Fruit fly (Drosophila melanogaster) whole organism, embryonic: ENCODE data around the gene CG14650.

Source experiments
- Atf-2 ChIP-seq: fragments of 200-800 bp; sonication (Bioruptor generic); optimal IDR thresholded peaks from 2 replicates; lab custom pipeline; 2016; ENCODE audit warnings: missing biosample characterization, missing genetic modification characterization
- Atf3 ChIP-seq: fragments of 200-800 bp; sonication (Bioruptor generic); optimal IDR thresholded peaks from 3 replicates; lab custom pipeline; 2016; ENCODE audit warnings: missing biosample characterization, missing genetic modification characterization
- BEAF-32 ChIP-seq: fragments of 200-800 bp; sonication (Bioruptor generic); optimal IDR thresholded peaks from 3 replicates; lab custom pipeline; 2017; ENCODE audit warnings: missing biosample characterization, missing genetic modification characterization, mild to moderate bottlenecking, moderate library complexity, missing genetic modification reagents
- CG10209 ChIP-seq: fragments of 200-800 bp; sonication (Bioruptor generic); optimal IDR thresholded peaks from 3 replicates; lab custom pipeline; 2017; ENCODE audit warnings: missing biosample characterization, mild to moderate bottlenecking, missing genetic modification characterization, missing genetic modification reagents
- CG11093 ChIP-seq: fragments of 200-800 bp; sonication (Bioruptor generic); IDR thresholded peaks from 3 replicates; pipeline ENCODE4 v1.3.6; 2022; ENCODE audit warnings: missing biosample characterization, missing genetic modification characterization
- CG12104 ChIP-seq: fragments of 200-800 bp; sonication (Bioruptor generic); optimal IDR thresholded peaks from 3 replicates; lab custom pipeline; 2016; ENCODE audit warnings: missing biosample characterization, missing genetic modification characterization
- CG12659 ChIP-seq: fragments of 200-800 bp; sonication (Bioruptor generic); optimal IDR thresholded peaks from 3 replicates; lab custom pipeline; 2017; ENCODE audit warnings: mild to moderate bottlenecking, missing biosample characterization, missing genetic modification reagents, missing genetic modification characterization
- CG13287 ChIP-seq: fragments of 200-800 bp; sonication (Bioruptor generic); IDR thresholded peaks from 2 replicates; pipeline ENCODE4 v1.3.6; 2022; ENCODE audit warnings: missing biosample characterization, missing genetic modification characterization; ENCODE audit not compliant: partially characterized antibody
- CG14710 ChIP-seq: fragments of 200-800 bp; sonication (Bioruptor generic); optimal IDR thresholded peaks from 3 replicates; lab custom pipeline; 2019; ENCODE audit warnings: missing biosample characterization, mild to moderate bottlenecking, missing genetic modification characterization, moderate library complexity
- CG14860 ChIP-seq: fragments of 200-800 bp; sonication (Bioruptor generic); IDR thresholded peaks from 3 replicates; pipeline ENCODE4 v1.3.6; 2022; ENCODE audit warnings: missing biosample characterization, missing genetic modification characterization; ENCODE audit not compliant: partially characterized antibody
- CG15073 ChIP-seq: fragments of 200-800 bp; sonication (Bioruptor generic); optimal IDR thresholded peaks from 2 replicates; lab custom pipeline; 2016; ENCODE audit warnings: missing biosample characterization, missing genetic modification characterization
- CG17328 ChIP-seq: fragments of 200-800 bp; sonication (Bioruptor generic); IDR thresholded peaks from 2 replicates; pipeline ENCODE4 v1.3.6; 2022; ENCODE audit warnings: missing biosample characterization, missing genetic modification characterization
- CG2116 ChIP-seq: fragments of 200-800 bp; sonication (Bioruptor generic); optimal IDR thresholded peaks from 3 replicates; lab custom pipeline; 2018; ENCODE audit warnings: missing biosample characterization, mild to moderate bottlenecking, missing genetic modification characterization
- CG4328 ChIP-seq: fragments of 200-800 bp; sonication (Bioruptor generic); optimal IDR thresholded peaks from 3 replicates; lab custom pipeline; 2017; ENCODE audit warnings: missing biosample characterization, missing genetic modification reagents, missing genetic modification characterization
- CG6654 ChIP-seq: fragments of 200-800 bp; sonication (Bioruptor generic); optimal IDR thresholded peaks from 2 replicates; lab custom pipeline; 2017; ENCODE audit warnings: missing biosample characterization, mild to moderate bottlenecking, missing genetic modification characterization
- CG9727 ChIP-seq: fragments of 200-800 bp; sonication (Bioruptor generic); optimal IDR thresholded peaks from 3 replicates; lab custom pipeline; 2017; ENCODE audit warnings: missing biosample characterization, mild to moderate bottlenecking, missing genetic modification characterization
- CG9817 ChIP-seq: fragments of 200-800 bp; sonication (Bioruptor generic); optimal IDR thresholded peaks from 2 replicates; lab custom pipeline; 2018; ENCODE audit warnings: missing biosample characterization, mild to moderate bottlenecking, missing genetic modification characterization, moderate library complexity
- Chrac-16 ChIP-seq: fragments of 200-800 bp; sonication (Bioruptor generic); optimal IDR thresholded peaks from 3 replicates; lab custom pipeline; 2016; ENCODE audit warnings: missing biosample characterization, missing genetic modification characterization
- E2f2 ChIP-seq: fragments of 200-800 bp; sonication (Bioruptor generic); IDR thresholded peaks from 2 replicates; pipeline ENCODE4 v1.3.6; 2022; ENCODE audit warnings: missing biosample characterization, missing genetic modification characterization
- HHEX ChIP-seq: fragments of 200-800 bp; sonication (Bioruptor generic); optimal IDR thresholded peaks from 3 replicates; lab custom pipeline; 2017; ENCODE audit warnings: missing biosample characterization, mild to moderate bottlenecking, missing genetic modification characterization, missing genetic modification reagents
- Hmr ChIP-seq: fragments of 200-800 bp; sonication (Bioruptor generic); optimal IDR thresholded peaks from 3 replicates; lab custom pipeline; 2017; ENCODE audit warnings: mild to moderate bottlenecking, missing biosample characterization, missing genetic modification reagents, missing genetic modification characterization
- Hr3 ChIP-seq: fragments of 200-800 bp; sonication (Bioruptor generic); optimal IDR thresholded peaks from 3 replicates; lab custom pipeline; 2016; ENCODE audit warnings: missing biosample characterization, missing genetic modification characterization
- Nf-YA ChIP-seq: fragments of 200-800 bp; sonication (Bioruptor generic); IDR thresholded peaks from 2 replicates; pipeline ENCODE4 v1.3.6; 2022; ENCODE audit warnings: missing biosample characterization, missing genetic modification characterization
- NfI ChIP-seq: fragments of 200-800 bp; sonication (Bioruptor generic); optimal IDR thresholded peaks from 3 replicates; lab custom pipeline; 2018; ENCODE audit warnings: missing biosample characterization, mild to moderate bottlenecking, missing genetic modification characterization, moderate library complexity
- Pdp1 ChIP-seq, 2 experiments: fragments of 200-800 bp; sonication (Bioruptor generic); optimal IDR thresholded peaks; 3 replicates each; lab custom pipeline; 2016; ENCODE audit warnings: missing biosample characterization in 2 of 2, missing genetic modification characterization in 2 of 2, mild to moderate bottlenecking in 1 of 2, moderate library complexity in 1 of 2
- Spps ChIP-seq: fragments of 200-800 bp; sonication (Bioruptor generic); optimal IDR thresholded peaks from 2 replicates; lab custom pipeline; 2018; ENCODE audit warnings: missing biosample characterization, mild to moderate bottlenecking, missing genetic modification characterization
- Sry-β ChIP-seq: fragments of 200-800 bp; sonication (Bioruptor generic); optimal IDR thresholded peaks from 2 replicates; lab custom pipeline; 2018; ENCODE audit warnings: missing biosample characterization, mild to moderate bottlenecking, missing genetic modification characterization, moderate library complexity
- Tbp ChIP-seq: fragments of >200 bp; optimal IDR thresholded peaks from 2 replicates; lab custom pipeline; 2018; ENCODE audit warnings: missing biosample characterization, missing genetic modification characterization
- ab ChIP-seq: fragments of 200-800 bp; sonication (Bioruptor generic); optimal IDR thresholded peaks from 2 replicates; lab custom pipeline; 2016; ENCODE audit warnings: missing biosample characterization, missing genetic modification characterization
- bowl ChIP-seq: fragments of 200-800 bp; sonication (Bioruptor generic); IDR thresholded peaks from 2 replicates; pipeline ENCODE4 v1.3.6; 2022; ENCODE audit warnings: missing biosample characterization, missing genetic modification characterization
- br ChIP-seq: fragments of >200 bp; optimal IDR thresholded peaks from 2 replicates; lab custom pipeline; 2017
- dm ChIP-seq: fragments of 200-800 bp; sonication (Bioruptor generic); optimal IDR thresholded peaks from 3 replicates; lab custom pipeline; 2016; ENCODE audit warnings: missing biosample characterization, missing genetic modification characterization
- esg ChIP-seq: fragments of 200-800 bp; sonication (Bioruptor generic); conservative IDR thresholded peaks from 2 replicates; pipeline ENCODE4 v1.3.6; 2022; ENCODE audit warnings: missing biosample characterization, missing genetic modification characterization
- eyg ChIP-seq: fragments of 200-800 bp; sonication (Bioruptor generic); optimal IDR thresholded peaks from 3 replicates; lab custom pipeline; 2016; ENCODE audit warnings: missing biosample characterization, missing genetic modification characterization
- grau ChIP-seq: fragments of 200-800 bp; optimal IDR thresholded peaks from 3 replicates; lab custom pipeline; 2019; ENCODE audit warnings: missing biosample characterization, mild to moderate bottlenecking, missing genetic modification characterization, moderate library complexity
- gt ChIP-seq: fragments of 200-800 bp; sonication (Bioruptor generic); IDR thresholded peaks from 2 replicates; pipeline ENCODE4 v1.3.6; 2022; ENCODE audit warnings: missing biosample characterization, missing genetic modification characterization
- kni ChIP-seq: fragments of 200-800 bp; sonication (Bioruptor generic); optimal IDR thresholded peaks from 3 replicates; lab custom pipeline; 2017; ENCODE audit warnings: mild to moderate bottlenecking, missing biosample characterization, missing genetic modification reagents, missing genetic modification characterization
- knrl ChIP-seq: fragments of 200-800 bp; sonication (Bioruptor generic); IDR thresholded peaks from 3 replicates; pipeline ENCODE4 v1.3.6; 2022; ENCODE audit warnings: missing biosample characterization, missing genetic modification characterization; ENCODE audit not compliant: partially characterized antibody
- lbe ChIP-seq: fragments of 200-800 bp; sonication (Bioruptor generic); optimal IDR thresholded peaks from 2 replicates; lab custom pipeline; 2016; ENCODE audit warnings: missing biosample characterization, mild to moderate bottlenecking, missing genetic modification characterization
- mld ChIP-seq: fragments of 200-800 bp; sonication (Bioruptor generic); IDR thresholded peaks from 3 replicates; pipeline ENCODE4 v1.3.6; 2022; ENCODE audit warnings: missing biosample characterization, missing genetic modification characterization; ENCODE audit not compliant: partially characterized antibody
- onecut ChIP-seq: fragments of 200-800 bp; sonication (Bioruptor generic); IDR thresholded peaks from 2 replicates; pipeline ENCODE4 v1.3.6; 2022; ENCODE audit warnings: missing biosample characterization, missing genetic modification characterization
- psq ChIP-seq: fragments of 200-800 bp; sonication (Bioruptor generic); optimal IDR thresholded peaks from 2 replicates; lab custom pipeline; 2017; ENCODE audit warnings: missing biosample characterization, missing genetic modification characterization
- salm ChIP-seq: fragments of 200-800 bp; sonication (Bioruptor generic); optimal IDR thresholded peaks from 2 replicates; lab custom pipeline; 2018; ENCODE audit warnings: missing biosample characterization, mild to moderate bottlenecking, missing genetic modification characterization
- seq ChIP-seq: fragments of 200-800 bp; sonication (Bioruptor generic); IDR thresholded peaks from 2 replicates; pipeline ENCODE4 v1.3.6; 2022; ENCODE audit warnings: missing biosample characterization, missing genetic modification characterization
- sob ChIP-seq: fragments of 200-800 bp; sonication (Bioruptor generic); IDR thresholded peaks from 2 replicates; pipeline ENCODE4 v1.3.6; 2022; ENCODE audit warnings: missing biosample characterization, missing genetic modification characterization
- sr ChIP-seq: fragments of 200-800 bp; sonication (Bioruptor generic); IDR thresholded peaks from 3 replicates; pipeline ENCODE4 v1.3.6; 2022; ENCODE audit warnings: missing biosample characterization, missing genetic modification characterization
- twi ChIP-seq: fragments of 200-800 bp; optimal IDR thresholded peaks from 2 replicates; lab custom pipeline; 2019; ENCODE audit warnings: missing biosample characterization, mild to moderate bottlenecking, missing genetic modification characterization, moderate library complexity
- unc-4 ChIP-seq: fragments of 200-800 bp; sonication (Bioruptor generic); IDR thresholded peaks from 2 replicates; pipeline ENCODE4 v1.3.6; 2022; ENCODE audit warnings: missing biosample characterization, missing genetic modification characterization; ENCODE audit not compliant: partially characterized antibody
- wdn ChIP-seq: fragments of 200-800 bp; sonication (Bioruptor generic); IDR thresholded peaks from 2 replicates; pipeline ENCODE4 v1.3.6; 2022; ENCODE audit warnings: missing biosample characterization, missing genetic modification characterization
- z ChIP-seq: fragments of 200-800 bp; sonication (Bioruptor generic); IDR thresholded peaks from 3 replicates; pipeline ENCODE4 v1.3.6; 2022; ENCODE audit warnings: missing biosample characterization, missing genetic modification characterization

CG14650 gene

DNA sequence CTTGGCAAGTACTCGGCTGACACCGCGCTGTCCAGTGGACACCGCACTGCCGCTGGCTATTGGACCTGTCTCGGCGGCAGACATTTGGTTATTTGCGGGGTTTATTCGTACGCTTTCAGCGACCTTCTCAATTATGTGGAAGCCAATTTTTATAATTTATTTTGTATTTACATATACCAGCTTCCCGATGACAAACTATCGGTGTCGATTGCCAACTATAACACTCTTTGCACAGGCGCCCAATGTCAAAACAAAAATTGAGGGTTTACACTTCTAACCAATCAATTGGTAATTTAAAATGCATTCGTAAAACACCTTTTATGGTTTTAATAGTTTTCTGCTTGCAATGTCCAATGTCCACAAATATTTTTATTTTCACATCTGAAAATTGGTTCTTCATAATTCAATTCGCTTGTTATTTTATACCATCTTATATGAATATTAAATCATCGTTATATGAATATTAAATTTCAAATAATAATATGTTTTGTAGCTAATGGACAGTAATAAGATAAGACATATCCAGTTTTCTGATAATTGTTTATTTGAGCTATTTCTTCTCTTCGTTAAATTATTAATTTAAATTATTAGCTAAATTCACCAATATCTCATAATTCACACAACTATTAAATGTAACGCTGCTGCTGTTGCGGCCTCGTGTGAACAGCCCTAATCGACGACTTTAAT lies 37.2 kb upstream of the CG14650 start (continued):
- TF ChIP-seq twi (tag; lab: Kevin White, UChicago) (no peak), salm (tag; lab: Kevin White, UChicago) (no peak), psq (GFP tag; lab: Kevin White, UChicago) (peak; percentile 22), CG4328 (no peak), Hmr (GFP tag; lab: Kevin White, UChicago) (no peak), esg (no peak), CG14860 (GFP tag; lab: Robert Waterston, UW) (no peak), BEAF-32 (peak; percentile 55), br (lab: Kevin White, UChicago) (no peak), Atf3 (no peak), CG6654 (GFP tag; lab: Kevin White, UChicago) (no peak), HHEX (GFP tag; lab: Kevin White, UChicago) (no peak), lbe (GFP tag; lab: Kevin White, UChicago) (no peak), eyg (no peak), z (GFP tag; lab: Robert Waterston, UW) (no peak), CG11093 (no peak), E2f2 (GFP tag; lab: Robert Waterston, UW) (no peak), CG15073 (GFP tag; lab: Kevin White, UChicago) (no peak), Chrac-16 (GFP tag; lab: Kevin White, UChicago) (no peak), seq (GFP tag; lab: Robert Waterston, UW) (no peak), gt (GFP tag; lab: Robert Waterston, UW) (no peak), Nf-YA (GFP tag; lab: Robert Waterston, UW) (no peak), dm (GFP tag; lab: Kevin White, UChicago) (peak; percentile 4), NfI (GFP tag; lab: Kevin White, UChicago) (no peak), CG9817 (tag; lab: Kevin White, UChicago) (peak; percentile 5), sob (GFP tag; lab: Robert Waterston, UW) (0 out of 2 replicates have a peak, but pooled peaks have one; percentile 8), Hr3 (GFP tag; lab: Kevin White, UChicago) (peak; percentile 39), bowl (GFP tag; lab: Robert Waterston, UW) (no peak), wdn (GFP tag; lab: Robert Waterston, UW) (no peak), CG9727 (GFP tag; lab: Kevin White, UChicago) (peak; percentile 31), CG10209 (GFP tag; lab: Kevin White, UChicago) (peak; percentile 18), mld (GFP tag; lab: Robert Waterston, UW) (no peak), grau (peak; percentile 30), Spps (tag; lab: Kevin White, UChicago) (no peak), sr (no peak), kni (GFP tag; lab: Kevin White, UChicago) (no peak), CG17328 (no peak), knrl (no peak), Sry-β (GFP tag; lab: Kevin White, UChicago) (peak; percentile 14), CG13287 (GFP tag; lab: Robert Waterston, UW) (peak; percentile 15; the same call in 1 of the 2 replicates), Tbp (GFP tag; lab: Kevin White, UChicago) (no peak), CG14710 (tag; lab: Kevin White, UChicago) (peak; percentile 73), Pdp1 (GFP tag; optimal IDR thresholded peaks at IDR 0.05; lab: Kevin White, UChicago) (no peak), CG12104 (GFP tag; lab: Kevin White, UChicago) (no peak), CG2116 (GFP tag; lab: Kevin White, UChicago) (peak; percentile 57), onecut (no peak), CG12659 (GFP tag; lab: Kevin White, UChicago) (peak; percentile 52), Atf-2 (GFP tag; lab: Kevin White, UChicago) (no peak), ab (GFP tag; lab: Kevin White, UChicago) (no peak), unc-4 (GFP tag; lab: Robert Waterston, UW) (peak; percentile 24; the same call in 1 of the 2 replicates)
